Fruit fly (Drosophila melanogaster) whole organism, embryonic: ENCODE data around the gene Ret.
A peak's percentile ranks its signal among the peaks of the same experiment; 100 is the strongest.

Experiments used
- ATbp ChIP-seq: fragments of 200-800 bp; sonication (Bioruptor generic); optimal IDR thresholded peaks from 2 replicates; lab custom pipeline; 2017; ENCODE audit warnings: missing biosample characterization, mild to moderate bottlenecking, missing genetic modification characterization, missing genetic modification reagents
- Abd-B ChIP-seq: fragments of 200-800 bp; sonication (Bioruptor generic); optimal IDR thresholded peaks from 2 replicates; lab custom pipeline; 2018; ENCODE audit warnings: missing biosample characterization, mild to moderate bottlenecking, missing genetic modification characterization, moderate library complexity
- Ada2b ChIP-seq: fragments of 200-800 bp; sonication (Bioruptor generic); IDR thresholded peaks from 2 replicates; pipeline ENCODE4 v1.3.6; 2022; ENCODE audit warnings: missing biosample characterization, missing genetic modification characterization
- Atf-2 ChIP-seq: fragments of 200-800 bp; sonication (Bioruptor generic); optimal IDR thresholded peaks from 2 replicates; lab custom pipeline; 2016; ENCODE audit warnings: missing biosample characterization, missing genetic modification characterization
- Atf6 ChIP-seq: fragments of 200-800 bp; sonication (Bioruptor generic); IDR thresholded peaks from 2 replicates; pipeline ENCODE4 v1.3.6; 2022; ENCODE audit warnings: missing biosample characterization, missing genetic modification characterization
- Awh ChIP-seq: fragments of 200-800 bp; sonication (Bioruptor generic); IDR thresholded peaks from 2 replicates; pipeline ENCODE4, ENCODE4 v1.3.6; 2022; ENCODE audit warnings: missing biosample characterization, missing genetic modification characterization
- CG10147 ChIP-seq: fragments of 200-800 bp; sonication (Bioruptor generic); optimal IDR thresholded peaks from 2 replicates; lab custom pipeline; 2019; ENCODE audit warnings: missing biosample characterization, mild to moderate bottlenecking, missing genetic modification characterization, moderate library complexity
- CG10565 ChIP-seq: fragments of 200-800 bp; sonication (Bioruptor generic); optimal IDR thresholded peaks from 3 replicates; lab custom pipeline; 2016; ENCODE audit warnings: missing biosample characterization, mild to moderate bottlenecking, missing genetic modification characterization
- CG10654 ChIP-seq: fragments of 200-800 bp; sonication (Bioruptor generic); optimal IDR thresholded peaks from 2 replicates; lab custom pipeline; 2016; ENCODE audit warnings: missing biosample characterization, missing genetic modification characterization
- CG11247 ChIP-seq: fragments of 200-800 bp; sonication (Bioruptor generic); IDR thresholded peaks from 2 replicates; pipeline ENCODE4 v1.3.6; 2022; ENCODE audit warnings: missing biosample characterization, missing genetic modification characterization
- CG12104 ChIP-seq: fragments of 200-800 bp; sonication (Bioruptor generic); optimal IDR thresholded peaks from 3 replicates; lab custom pipeline; 2016; ENCODE audit warnings: missing biosample characterization, missing genetic modification characterization
- CG13287 ChIP-seq: fragments of 200-800 bp; sonication (Bioruptor generic); IDR thresholded peaks from 2 replicates; pipeline ENCODE4 v1.3.6; 2022; ENCODE audit warnings: missing biosample characterization, missing genetic modification characterization; ENCODE audit not compliant: partially characterized antibody
- CG15696 ChIP-seq: fragments of 200-800 bp; sonication (Bioruptor generic); optimal IDR thresholded peaks from 2 replicates; lab custom pipeline; 2019; ENCODE audit warnings: missing biosample characterization, mild to moderate bottlenecking, missing genetic modification characterization, moderate library complexity
- CG1602 ChIP-seq: fragments of 200-800 bp; sonication (Bioruptor generic); optimal IDR thresholded peaks from 3 replicates; lab custom pipeline; 2016; ENCODE audit warnings: missing biosample characterization, missing genetic modification characterization
- CG17186 ChIP-seq: fragments of 200-800 bp; sonication (Bioruptor generic); optimal IDR thresholded peaks from 3 replicates; lab custom pipeline; 2017; ENCODE audit warnings: missing biosample characterization, missing genetic modification reagents, missing genetic modification characterization
- CG17359 ChIP-seq: fragments of 200-800 bp; sonication (Bioruptor generic); optimal IDR thresholded peaks from 3 replicates; lab custom pipeline; 2018; ENCODE audit warnings: missing biosample characterization, mild to moderate bottlenecking, missing genetic modification characterization, moderate library complexity
- CG2120 ChIP-seq: fragments of 200-800 bp; sonication (Bioruptor generic); optimal IDR thresholded peaks from 3 replicates; lab custom pipeline; 2016; ENCODE audit warnings: missing biosample characterization, missing genetic modification characterization
- CG2875 ChIP-seq: fragments of 200-800 bp; sonication (Bioruptor generic); optimal IDR thresholded peaks from 2 replicates; lab custom pipeline; 2017; ENCODE audit warnings: missing biosample characterization, mild to moderate bottlenecking, missing genetic modification characterization, missing genetic modification reagents
- CG31224 ChIP-seq: fragments of 200-800 bp; sonication (Bioruptor generic); IDR thresholded peaks from 2 replicates; pipeline ENCODE4 v1.3.6; 2022; ENCODE audit warnings: missing biosample characterization, missing genetic modification characterization
- CG31441 ChIP-seq: fragments of 200-800 bp; sonication (Bioruptor generic); IDR thresholded peaks from 2 replicates; pipeline ENCODE4 v1.3.6; 2022; ENCODE audit warnings: missing biosample characterization, missing genetic modification characterization
- CG32767 ChIP-seq: fragments of 200-800 bp; sonication (Bioruptor generic); IDR thresholded peaks from 2 replicates; pipeline ENCODE4 v1.3.6; 2022; ENCODE audit warnings: missing biosample characterization, missing genetic modification characterization
- CG34422 ChIP-seq: fragments of 200-800 bp; sonication (Bioruptor generic); IDR thresholded peaks from 3 replicates; pipeline ENCODE4 v1.3.6; 2022; ENCODE audit warnings: missing biosample characterization, missing genetic modification characterization
- CG4617 ChIP-seq: fragments of 200-800 bp; sonication (Bioruptor generic); optimal IDR thresholded peaks from 3 replicates; lab custom pipeline; 2016; ENCODE audit warnings: missing biosample characterization, missing genetic modification characterization, borderline replicate concordance
- CG4707 ChIP-seq: fragments of 200-800 bp; sonication (Bioruptor generic); optimal IDR thresholded peaks from 2 replicates; lab custom pipeline; 2018; ENCODE audit warnings: missing biosample characterization, mild to moderate bottlenecking, missing genetic modification characterization, moderate library complexity
- CG5245 ChIP-seq: fragments of 200-800 bp; sonication (Bioruptor generic); optimal IDR thresholded peaks from 3 replicates; lab custom pipeline; 2016; ENCODE audit warnings: missing biosample characterization, missing genetic modification characterization
- CG5953 ChIP-seq: fragments of 200-800 bp; sonication (Bioruptor generic); IDR thresholded peaks from 2 replicates; pipeline ENCODE4 v1.3.6; 2022; ENCODE audit warnings: missing biosample characterization, missing genetic modification characterization
- CG6765 ChIP-seq: fragments of 200-800 bp; sonication (Bioruptor generic); optimal IDR thresholded peaks from 3 replicates; lab custom pipeline; 2017; ENCODE audit warnings: missing biosample characterization, mild to moderate bottlenecking, missing genetic modification characterization
- Chrac-16 ChIP-seq: fragments of 200-800 bp; sonication (Bioruptor generic); optimal IDR thresholded peaks from 3 replicates; lab custom pipeline; 2016; ENCODE audit warnings: missing biosample characterization, missing genetic modification characterization
- Doc3 ChIP-seq: fragments of 200-800 bp; sonication (Bioruptor generic); IDR thresholded peaks from 3 replicates; pipeline ENCODE4 v1.3.6; 2022; ENCODE audit warnings: missing biosample characterization, missing genetic modification characterization; ENCODE audit not compliant: partially characterized antibody
- HLH4C ChIP-seq: fragments of 200-800 bp; sonication (Bioruptor generic); IDR thresholded peaks from 3 replicates; pipeline ENCODE4 v1.3.6; 2022; ENCODE audit warnings: missing biosample characterization, missing genetic modification characterization; ENCODE audit not compliant: partially characterized antibody
- HLH54F ChIP-seq: fragments of 200-800 bp; sonication (Bioruptor generic); optimal IDR thresholded peaks from 3 replicates; lab custom pipeline; 2016; ENCODE audit warnings: missing biosample characterization, missing genetic modification characterization
- Lhr ChIP-seq: fragments of 200-800 bp; sonication (Bioruptor generic); optimal IDR thresholded peaks from 3 replicates; lab custom pipeline; 2017; ENCODE audit warnings: mild to moderate bottlenecking, missing biosample characterization, missing genetic modification reagents, missing genetic modification characterization
- NK7.1 ChIP-seq: fragments of 200-800 bp; sonication (Bioruptor generic); optimal IDR thresholded peaks from 3 replicates; lab custom pipeline; 2016; ENCODE audit warnings: missing biosample characterization, missing genetic modification characterization
- Oaz ChIP-seq: fragments of 200-800 bp; sonication (Bioruptor generic); IDR thresholded peaks from 2 replicates; pipeline ENCODE4 v1.3.6; 2022; ENCODE audit warnings: missing biosample characterization, missing genetic modification characterization
- Pdp1 ChIP-seq, 2 experiments: fragments of 200-800 bp; sonication (Bioruptor generic); optimal IDR thresholded peaks; 3 replicates each; lab custom pipeline; 2016; ENCODE audit warnings: missing biosample characterization in 2 of 2, missing genetic modification characterization in 2 of 2, mild to moderate bottlenecking in 1 of 2, moderate library complexity in 1 of 2
- Trl ChIP-seq, 3 experiments: fragments of >200 bp in 2 of 3; fragments of 200-800 bp in 1 of 3; sonication (Bioruptor generic) in 1 of 3; optimal IDR thresholded peaks; 2 replicates in 1 of 3; 3 replicates in 2 of 3; lab custom pipeline; 2016 to 2017; ENCODE audit warnings: missing biosample characterization in 1 of 3, missing genetic modification characterization in 1 of 3
- ab ChIP-seq: fragments of 200-800 bp; sonication (Bioruptor generic); optimal IDR thresholded peaks from 2 replicates; lab custom pipeline; 2016; ENCODE audit warnings: missing biosample characterization, missing genetic modification characterization
- ci ChIP-seq: fragments of 200-800 bp; sonication (Bioruptor generic); IDR thresholded peaks from 3 replicates; pipeline ENCODE4 v1.3.6; 2022; ENCODE audit warnings: missing biosample characterization, missing genetic modification characterization
- emc ChIP-seq: fragments of 200-800 bp; sonication (Bioruptor generic); optimal IDR thresholded peaks from 2 replicates; lab custom pipeline; 2016; ENCODE audit warnings: missing biosample characterization, missing genetic modification characterization
- h ChIP-seq: fragments of >200 bp; optimal IDR thresholded peaks from 2 replicates; lab custom pipeline; 2017
- ind ChIP-seq: fragments of 200-800 bp; sonication (Bioruptor generic); optimal IDR thresholded peaks from 3 replicates; lab custom pipeline; 2016; ENCODE audit warnings: missing biosample characterization, missing genetic modification characterization
- jigr1 ChIP-seq: fragments of 200-800 bp; sonication (Bioruptor generic); IDR thresholded peaks from 3 replicates; pipeline ENCODE4 v1.3.6; 2022; ENCODE audit warnings: missing biosample characterization, missing genetic modification characterization
- kay ChIP-seq: fragments of 200-800 bp; sonication (Bioruptor generic); optimal IDR thresholded peaks from 2 replicates; lab custom pipeline; 2016; ENCODE audit warnings: missing biosample characterization, missing genetic modification characterization
- kni ChIP-seq: fragments of 200-800 bp; sonication (Bioruptor generic); optimal IDR thresholded peaks from 3 replicates; lab custom pipeline; 2017; ENCODE audit warnings: mild to moderate bottlenecking, missing biosample characterization, missing genetic modification reagents, missing genetic modification characterization
- pum ChIP-seq: fragments of 200-800 bp; sonication (Bioruptor generic); optimal IDR thresholded peaks from 2 replicates; lab custom pipeline; 2016; ENCODE audit warnings: missing biosample characterization, missing genetic modification characterization
- sd ChIP-seq: fragments of 200-800 bp; sonication (Bioruptor generic); optimal IDR thresholded peaks from 3 replicates; lab custom pipeline; 2018; ENCODE audit warnings: missing biosample characterization, mild to moderate bottlenecking, missing genetic modification characterization, moderate library complexity
- sens-2 ChIP-seq: fragments of 200-800 bp; sonication (Bioruptor generic); IDR thresholded peaks from 2 replicates; pipeline ENCODE4 v1.3.6; 2022; ENCODE audit warnings: missing biosample characterization, missing genetic modification characterization
- trem ChIP-seq: fragments of 200-800 bp; optimal IDR thresholded peaks from 3 replicates; lab custom pipeline; 2019; ENCODE audit warnings: missing biosample characterization, mild to moderate bottlenecking, missing genetic modification characterization, moderate library complexity
- usp ChIP-seq: fragments of >200 bp; optimal IDR thresholded peaks from 2 replicates; lab custom pipeline; 2017; ENCODE audit warnings: missing biosample characterization, missing genetic modification characterization
- zf30C ChIP-seq: fragments of 200-800 bp; sonication (Bioruptor generic); optimal IDR thresholded peaks from 3 replicates; lab custom pipeline; 2018; ENCODE audit warnings: missing biosample characterization, mild to moderate bottlenecking, missing genetic modification characterization

Gene Ret

dm6 chr2L:21163311-21163842 lies 35.2 kb downstream of the Ret start, which contains the start of gene Noc2 (continued):
- TF ChIP-seq CG17186 (GFP tag; lab: Kevin White, UChicago) = no peak
- TF ChIP-seq NK7.1 (GFP tag; lab: Kevin White, UChicago) = no peak
- no peak for TF ChIP-seq h (lab: Kevin White, UChicago)
- 0 out of 2 replicates have a peak, but pooled peaks have one; percentile 14 for TF ChIP-seq Atf6 (GFP tag; lab: Robert Waterston, UW)
- 0 out of 2 replicates have a peak, but pooled peaks have one; percentile 4 for TF ChIP-seq CG11247 (GFP tag; lab: Robert Waterston, UW)
- peak; percentile 60; the same call in 2 of the 3 replicates for TF ChIP-seq CG34422 (GFP tag; lab: Robert Waterston, UW)
- TF ChIP-seq CG2120 (GFP tag; lab: Kevin White, UChicago) = peak; percentile 58
- TF ChIP-seq Trl (optimal IDR thresholded peaks at IDR 0.05; lab: Kevin White, UChicago) = no peak
- peak; percentile 2 for TF ChIP-seq Trl (GFP tag; optimal IDR thresholded peaks at IDR 0.05; lab: Kevin White, UChicago)
- TF ChIP-seq Pdp1 (GFP tag; optimal IDR thresholded peaks at IDR 0.05; lab: Kevin White, UChicago) = peak; percentile 11 to 31
- peak; percentile 15 for TF ChIP-seq Lhr (GFP tag; lab: Kevin White, UChicago)
- TF ChIP-seq CG17359 (tag; lab: Kevin White, UChicago) = peak; percentile 7
- no peak for TF ChIP-seq CG10565
- TF ChIP-seq Abd-B (GFP tag; lab: Kevin White, UChicago) = peak; percentile 54
- TF ChIP-seq CG13287 (GFP tag; lab: Robert Waterston, UW) = no peak
- no peak for TF ChIP-seq kni (GFP tag; lab: Kevin White, UChicago)
- TF ChIP-seq Ada2b (GFP tag; lab: Robert Waterston, UW) = peak; percentile 51; the same call in 1 of the 2 replicates
- TF ChIP-seq ATbp = no peak
- no peak for TF ChIP-seq usp (GFP tag; lab: Kevin White, UChicago)
- no peak for TF ChIP-seq Doc3 (GFP tag; lab: Robert Waterston, UW)
- 0 out of 3 replicates have a peak, but pooled peaks have one; percentile 40 for TF ChIP-seq ci (GFP tag; lab: Robert Waterston, UW)
- no peak for TF ChIP-seq Awh (GFP tag; lab: Robert Waterston, UW)
- TF ChIP-seq jigr1 = peak; percentile 47; the same call in 2 of the 3 replicates
- TF ChIP-seq CG5245 (GFP tag; lab: Kevin White, UChicago) = peak; percentile 26
- no peak for TF ChIP-seq CG4707 (GFP tag; lab: Kevin White, UChicago)
- TF ChIP-seq trem (tag; lab: Kevin White, UChicago) = peak; percentile 92
- peak; percentile 55 for TF ChIP-seq CG4617 (GFP tag; lab: Kevin White, UChicago)
- no peak for TF ChIP-seq zf30C (GFP tag; lab: Kevin White, UChicago)
- no peak for TF ChIP-seq CG5953 (GFP tag; lab: Robert Waterston, UW)
- TF ChIP-seq CG31224 (GFP tag; lab: Robert Waterston, UW) = no peak
- TF ChIP-seq CG2875 (GFP tag; lab: Kevin White, UChicago) = no peak
- no peak for TF ChIP-seq kay (GFP tag; lab: Kevin White, UChicago)
- peak; percentile 24 for TF ChIP-seq CG1602 (GFP tag; lab: Kevin White, UChicago)
- no peak for TF ChIP-seq Oaz
- TF ChIP-seq CG15696 (tag; lab: Kevin White, UChicago) = peak; percentile 27
- no peak for TF ChIP-seq sd (tag; lab: Kevin White, UChicago)
- TF ChIP-seq CG32767 (GFP tag; lab: Robert Waterston, UW) = peak; percentile 9; the same call in 1 of the 2 replicates
- no peak for TF ChIP-seq CG10654 (GFP tag; lab: Kevin White, UChicago)
- TF ChIP-seq CG6765 (GFP tag; lab: Kevin White, UChicago) = peak; percentile 53
- TF ChIP-seq Chrac-16 (GFP tag; lab: Kevin White, UChicago) = peak; percentile 34
- no peak for TF ChIP-seq CG10147 (GFP tag; lab: Kevin White, UChicago)
- TF ChIP-seq CG12104 (GFP tag; lab: Kevin White, UChicago) = no peak
- no peak for TF ChIP-seq ab
- TF ChIP-seq HLH4C = no peak
- no peak for TF ChIP-seq Atf-2 (GFP tag; lab: Kevin White, UChicago)
- no peak for TF ChIP-seq sens-2 (GFP tag; lab: Robert Waterston, UW)
- peak; percentile 63 for TF ChIP-seq ind (GFP tag; lab: Kevin White, UChicago)
- TF ChIP-seq CG31441 (GFP tag; lab: Robert Waterston, UW) = peak; percentile 64
- peak; percentile 51 for TF ChIP-seq pum (GFP tag; lab: Kevin White, UChicago)
- no peak for TF ChIP-seq emc (GFP tag; lab: Kevin White, UChicago)
- peak; percentile 29 for TF ChIP-seq HLH54F
